Worm (Caenorhabditis elegans) whole organism, L3 larva: Measurements from ENCODE around the gene mif-4.
A peak's percentile ranks its signal among the peaks of the same experiment; 100 is the strongest.

Source experiments
- ZK546.5 ChIP-seq: sonication (generic microtip); optimal IDR thresholded peaks from 2 replicates; lab custom pipeline; 2017; ENCODE audit warnings: missing biosample characterization, missing genetic modification characterization
- ceh-16 ChIP-seq: sonication (generic microtip); optimal IDR thresholded peaks from 2 replicates; lab custom pipeline; 2017; ENCODE audit warnings: missing biosample characterization, missing genetic modification characterization
- ceh-28 ChIP-seq: fragments of 150-350 bp; optimal IDR thresholded peaks from 2 replicates; lab custom pipeline; 2014; ENCODE audit warnings: missing biosample characterization, missing genetic modification reagents, missing genetic modification characterization
- ceh-82 ChIP-seq: fragments of 150-350 bp; optimal IDR thresholded peaks from 2 replicates; lab custom pipeline; 2014; ENCODE audit warnings: missing biosample characterization, missing genetic modification characterization
- ceh-9 ChIP-seq: sonication (generic microtip); optimal IDR thresholded peaks from 2 replicates; lab custom pipeline; 2018; ENCODE audit warnings: missing biosample characterization, missing genetic modification characterization
- egl-27 ChIP-seq: sonication (generic microtip); optimal IDR thresholded peaks from 4 replicates; lab custom pipeline; 2017; ENCODE audit warnings: missing biosample characterization, missing genetic modification reagents, missing genetic modification characterization
- egl-5 ChIP-seq: fragments of 150-350 bp; optimal IDR thresholded peaks from 2 replicates; lab custom pipeline; 2017; ENCODE audit warnings: missing biosample characterization, missing genetic modification reagents, missing genetic modification characterization, inconsistent platforms
- elt-1 ChIP-seq: fragments of 150-350 bp; optimal IDR thresholded peaks from 2 replicates; lab custom pipeline; 2014; ENCODE audit warnings: missing biosample characterization, missing genetic modification characterization
- elt-2 ChIP-seq: sonication (generic microtip); optimal IDR thresholded peaks from 2 replicates; lab custom pipeline; 2016; ENCODE audit warnings: missing genetic modification reagents, mild to moderate bottlenecking, missing genetic modification characterization, missing compliant biosample characterization
- elt-3 ChIP-seq, 3 experiments: fragments of 150-350 bp in 1 of 3; sonication (generic microtip) in 2 of 3; optimal IDR thresholded peaks; 2 replicates in 2 of 3; 4 replicates in 1 of 3; lab custom pipeline; 2014 to 2017; ENCODE audit warnings: missing biosample characterization in 3 of 3, missing genetic modification characterization in 3 of 3
- eor-1 ChIP-seq, 2 experiments: fragments of 150-350 bp; optimal IDR thresholded peaks; 2 replicates each; lab custom pipeline; 2014 to 2018; ENCODE audit warnings: missing biosample characterization in 2 of 2, missing genetic modification characterization in 2 of 2
- fos-1 ChIP-seq: fragments of 150-350 bp; optimal IDR thresholded peaks from 2 replicates; lab custom pipeline; 2014; ENCODE audit warnings: missing biosample characterization, missing genetic modification characterization
- hmg-11 ChIP-seq: sonication (generic microtip); optimal IDR thresholded peaks from 2 replicates; lab custom pipeline; 2016; ENCODE audit warnings: missing genetic modification characterization, missing compliant biosample characterization
- jun-1 ChIP-seq: fragments of 150-350 bp; optimal IDR thresholded peaks from 2 replicates; lab custom pipeline; 2014; ENCODE audit warnings: missing biosample characterization, missing genetic modification reagents, missing genetic modification characterization
- lin-15B ChIP-seq: fragments of 150-350 bp; optimal IDR thresholded peaks from 2 replicates; lab custom pipeline; 2014; ENCODE audit warnings: missing biosample characterization, missing genetic modification characterization
- lin-39 ChIP-seq: fragments of 150-350 bp; optimal IDR thresholded peaks from 2 replicates; lab custom pipeline; 2018; ENCODE audit warnings: missing biosample characterization, missing genetic modification reagents, missing genetic modification characterization
- mdl-1 ChIP-seq: fragments of 150-350 bp; optimal IDR thresholded peaks from 2 replicates; lab custom pipeline; 2014; ENCODE audit warnings: missing biosample characterization, missing genetic modification characterization
- mml-1 ChIP-seq: fragments of 150-350 bp; sonication (generic microtip); optimal IDR thresholded peaks from 3 replicates; lab custom pipeline; 2014; ENCODE audit warnings: missing biosample characterization, missing genetic modification characterization
- nfya-1 ChIP-seq: sonication (generic microtip); optimal IDR thresholded peaks from 2 replicates; lab custom pipeline; 2017; ENCODE audit warnings: missing genetic modification characterization, mild to moderate bottlenecking, missing compliant biosample characterization, antibody characterized with exemption, moderate library complexity; ENCODE audit not compliant: insufficient read depth
- nhr-11 ChIP-seq: fragments of 150-350 bp; optimal IDR thresholded peaks from 2 replicates; lab custom pipeline; 2014; ENCODE audit warnings: missing biosample characterization, missing genetic modification characterization
- nhr-12 ChIP-seq: fragments of 150-350 bp; optimal IDR thresholded peaks from 2 replicates; lab custom pipeline; 2014; ENCODE audit warnings: missing biosample characterization, missing genetic modification characterization
- nhr-23 ChIP-seq: fragments of 150-350 bp; optimal IDR thresholded peaks from 2 replicates; lab custom pipeline; 2014; ENCODE audit warnings: missing biosample characterization, missing genetic modification reagents, missing genetic modification characterization
- nhr-237 ChIP-seq: fragments of 150-350 bp; optimal IDR thresholded peaks from 2 replicates; lab custom pipeline; 2014; ENCODE audit warnings: missing biosample characterization, missing genetic modification characterization
- nhr-25 ChIP-seq: sonication (generic microtip); optimal IDR thresholded peaks from 2 replicates; lab custom pipeline; 2017; ENCODE audit warnings: missing biosample characterization, missing genetic modification characterization
- nhr-28 ChIP-seq: fragments of 150-350 bp; optimal IDR thresholded peaks from 2 replicates; lab custom pipeline; 2014; ENCODE audit warnings: missing biosample characterization, missing genetic modification characterization
- nhr-43 ChIP-seq: sonication (generic microtip); optimal IDR thresholded peaks from 2 replicates; lab custom pipeline; 2016; ENCODE audit warnings: mild to moderate bottlenecking, missing genetic modification characterization, missing compliant biosample characterization; ENCODE audit not compliant: poor library complexity, severe bottlenecking
- nhr-76 ChIP-seq: fragments of 150-350 bp; sonication (generic microtip); optimal IDR thresholded peaks from 5 replicates; lab custom pipeline; 2014; ENCODE audit warnings: missing biosample characterization, missing genetic modification characterization
- nhr-77 ChIP-seq: fragments of 150-350 bp; optimal IDR thresholded peaks from 2 replicates; lab custom pipeline; 2014; ENCODE audit warnings: missing biosample characterization, missing genetic modification characterization
- pha-4 ChIP-seq: fragments of 150-350 bp; optimal IDR thresholded peaks from 2 replicates; lab custom pipeline; 2014; ENCODE audit warnings: missing biosample characterization, missing genetic modification reagents, missing genetic modification characterization
- pqm-1 ChIP-seq: fragments of 150-350 bp; optimal IDR thresholded peaks from 2 replicates; lab custom pipeline; 2017; ENCODE audit warnings: missing biosample characterization, missing genetic modification characterization, inconsistent platforms
- skn-1 ChIP-seq: fragments of 150-350 bp; optimal IDR thresholded peaks from 2 replicates; lab custom pipeline; 2014; ENCODE audit warnings: missing biosample characterization, missing genetic modification characterization
- snpc-4 ChIP-seq: fragments of 150-350 bp; optimal IDR thresholded peaks from 2 replicates; lab custom pipeline; 2014; ENCODE audit warnings: missing biosample characterization, missing genetic modification characterization
- tbx-2 ChIP-seq: sonication (generic microtip); optimal IDR thresholded peaks from 2 replicates; lab custom pipeline; 2016; ENCODE audit warnings: mild to moderate bottlenecking, missing genetic modification characterization, missing compliant biosample characterization
- unc-39 ChIP-seq: sonication (generic microtip); optimal IDR thresholded peaks from 4 replicates; lab custom pipeline; 2017; ENCODE audit warnings: missing biosample characterization, missing genetic modification characterization
- unc-62 ChIP-seq: fragments of 150-350 bp; sonication (generic microtip); optimal IDR thresholded peaks from 4 replicates; lab custom pipeline; 2014; ENCODE audit warnings: missing biosample characterization, missing genetic modification reagents, missing genetic modification characterization
- zag-1 ChIP-seq: fragments of 150-350 bp; optimal IDR thresholded peaks from 2 replicates; lab custom pipeline; 2014; ENCODE audit warnings: missing biosample characterization, missing genetic modification characterization
- ztf-11 ChIP-seq: fragments of 150-350 bp; optimal IDR thresholded peaks from 2 replicates; lab custom pipeline; 2014; ENCODE audit warnings: missing biosample characterization, missing genetic modification characterization
- ztf-4 ChIP-seq: fragments of 150-350 bp; optimal IDR thresholded peaks from 2 replicates; lab custom pipeline; 2014; ENCODE audit warnings: missing biosample characterization, missing genetic modification characterization

mif-4 gene

DNA sequence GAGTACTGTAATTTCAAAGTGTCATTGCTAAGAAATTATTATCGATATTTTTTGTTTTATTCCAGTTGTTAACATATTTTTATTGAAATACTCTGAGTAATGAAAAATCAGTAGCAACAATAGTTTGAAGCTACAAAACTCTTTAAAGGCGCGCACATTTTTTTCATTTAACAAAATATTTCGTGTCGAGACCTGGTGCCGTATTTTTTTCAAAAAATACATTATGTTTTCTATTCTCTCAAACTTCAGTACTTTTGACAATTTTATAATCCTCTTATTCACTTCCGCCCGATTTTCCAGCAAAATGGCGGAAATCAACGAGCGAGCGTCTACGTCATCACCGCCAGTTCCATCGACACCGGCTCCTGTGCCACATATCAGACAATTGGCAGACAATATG lies 1.9 kb downstream of the mif-4 start, which contains the start of gene blos-2:
blos-2 (plus strand) TSS at position 301 of the 400 bp plus-strand sequence.
- TF ChIP-seq jun-1 (tag; lab: Kevin White, UChicago) (no peak), nhr-25 (tag; lab: Kevin White, UChicago) (no peak), ztf-11 (tag; lab: Kevin White, UChicago) (no peak), ceh-9 (tag; lab: Kevin White, UChicago) (no peak), eor-1 (tag; optimal IDR thresholded peaks at IDR 0.05; lab: Kevin White, UChicago) (no peak), nhr-77 (no peak), zag-1 (tag; lab: Kevin White, UChicago) (no peak), elt-1 (tag; lab: Kevin White, UChicago) (no peak), lin-15B (tag; lab: Kevin White, UChicago) (no peak), ceh-16 (tag; lab: Kevin White, UChicago) (no peak)

DNA sequence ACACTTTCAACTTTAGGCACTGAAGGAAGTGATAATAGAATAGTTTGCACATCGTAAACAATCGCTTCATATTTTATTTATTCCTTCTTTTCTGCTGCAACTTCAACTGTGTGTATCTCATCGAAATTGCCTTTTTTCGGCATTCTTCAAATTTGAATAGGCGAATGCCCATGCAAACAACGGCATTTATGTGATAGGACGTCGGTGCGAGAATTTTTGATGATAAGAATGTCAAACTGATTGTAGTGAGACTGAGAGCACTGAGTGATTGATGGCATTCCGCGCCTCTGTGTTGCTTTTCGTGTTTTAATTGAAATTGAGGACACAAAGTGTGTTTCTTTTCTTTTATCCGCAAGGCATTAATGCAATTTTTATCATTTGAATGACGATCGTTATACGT lies 5.0 kb downstream of the mif-4 start:
- TF ChIP-seq unc-62 (GFP tag; lab: Kevin White, UChicago) (no peak), pqm-1 (tag; lab: Kevin White, UChicago) (peak; percentile 37), elt-2 (tag; lab: Kevin White, UChicago) (peak; percentile 81), egl-5 (tag; lab: Kevin White, UChicago) (no peak)

DNA sequence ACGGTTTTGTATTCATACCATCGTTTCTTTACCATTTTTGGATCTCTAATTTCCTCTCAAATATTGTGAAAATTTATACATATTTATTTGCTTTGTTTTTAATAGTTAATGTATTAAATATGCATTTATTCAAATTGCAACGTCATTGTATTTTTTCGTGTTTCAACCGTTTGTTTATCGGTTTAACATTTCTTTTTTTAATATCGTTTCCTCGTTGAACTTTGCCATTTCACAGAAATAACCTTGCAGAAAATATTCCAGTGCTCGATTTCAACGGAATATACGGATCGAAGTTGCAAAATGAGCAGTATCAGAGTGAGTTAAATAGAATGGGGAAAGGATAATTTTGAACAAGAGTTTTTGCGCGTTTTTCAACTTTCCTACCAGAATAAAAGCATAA lies 6.5 kb downstream of the mif-4 start, which contains the start of gene seu-1:
seu-1 (plus strand) TSS at position 301 of the 400 bp plus-strand sequence.
- TF ChIP-seq nhr-43 (no peak), mml-1 (tag; lab: Kevin White, UChicago) (no peak), nhr-11 (tag; lab: Kevin White, UChicago) (no peak), mdl-1 (tag; lab: Kevin White, UChicago) (no peak), nhr-237 (tag; lab: Kevin White, UChicago) (no peak), tbx-2 (tag; lab: Kevin White, UChicago) (no peak), nhr-23 (tag; lab: Kevin White, UChicago) (no peak), hmg-11 (no peak), elt-3 (tag; optimal IDR thresholded peaks at IDR 0.05; lab: Kevin White, UChicago) (no peak), nhr-77 (no peak), elt-2 (tag; lab: Kevin White, UChicago) (no peak)

DNA sequence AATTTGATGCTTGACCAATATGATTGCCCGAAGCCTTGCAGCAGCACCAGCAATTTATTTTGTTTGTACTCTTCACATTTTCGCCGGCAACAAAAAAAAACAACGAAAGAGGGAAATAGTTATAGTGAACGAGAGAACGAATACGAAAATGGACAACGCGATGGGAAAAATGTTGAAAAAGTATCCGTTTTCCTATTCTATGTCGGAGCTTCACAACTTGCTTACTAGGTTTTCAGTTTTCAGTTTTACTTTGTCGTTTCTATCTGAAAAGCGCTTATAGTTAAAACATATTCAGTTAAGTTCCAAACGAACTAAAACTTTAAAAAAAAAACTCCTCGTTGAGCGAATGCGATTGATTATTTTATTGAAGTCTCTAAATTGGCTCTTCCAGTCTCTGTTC lies 7.6 kb downstream of the mif-4 start:
- no peak for TF ChIP-seq skn-1 (tag; lab: Kevin White, UChicago)
- no peak for TF ChIP-seq nhr-12 (tag; lab: Kevin White, UChicago)
- TF ChIP-seq egl-27 (tag; lab: Kevin White, UChicago), result no peak
- no peak for TF ChIP-seq ceh-82 (tag; lab: Kevin White, UChicago)
- no peak for TF ChIP-seq nhr-28 (tag; lab: Kevin White, UChicago)
- TF ChIP-seq unc-39 (tag; lab: Kevin White, UChicago), result no peak
- no peak for TF ChIP-seq lin-15B (tag; lab: Kevin White, UChicago)
- TF ChIP-seq ceh-28 (tag; lab: Kevin White, UChicago), result no peak
- no peak for TF ChIP-seq ztf-4
- TF ChIP-seq, all 47 proteins: peak for 0

DNA sequence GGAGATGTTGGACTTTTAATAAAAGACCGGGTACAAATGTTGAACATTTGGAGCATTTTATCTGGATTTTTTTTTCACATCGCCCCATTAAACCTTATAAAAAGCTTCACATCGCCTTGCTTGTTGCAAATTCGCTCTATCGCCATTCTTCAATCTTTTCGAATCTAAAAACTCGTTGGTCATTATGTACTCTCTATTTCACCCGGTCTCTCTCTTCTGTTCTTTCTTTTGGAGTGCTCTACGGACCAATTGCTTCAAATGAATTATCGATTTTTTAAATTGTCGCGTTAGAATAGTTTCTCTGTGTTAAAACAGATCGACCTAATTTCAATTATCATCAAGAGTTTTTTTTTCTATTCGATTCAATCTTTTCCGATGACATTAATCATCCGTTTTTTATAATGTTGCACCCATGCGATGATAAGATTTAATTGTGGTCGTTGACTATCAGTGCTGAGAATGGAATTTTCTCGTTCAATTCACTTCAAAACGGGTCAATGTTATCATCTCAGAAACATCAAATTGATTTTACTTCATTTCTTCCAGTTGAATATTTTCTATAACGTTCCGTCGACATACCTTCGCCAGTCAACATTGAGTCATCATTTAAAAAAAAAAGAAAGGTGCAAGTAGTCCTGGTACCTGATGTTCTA lies 8.3 kb downstream of the mif-4 start:
- TF ChIP-seq lin-15B (tag; lab: Kevin White, UChicago) (peak; percentile 53), ceh-28 (tag; lab: Kevin White, UChicago) (peak; percentile 76), ztf-4 (no peak), pha-4 (tag; lab: Kevin White, UChicago) (no peak), nhr-23 (tag; lab: Kevin White, UChicago) (no peak), eor-1 (tag; optimal IDR thresholded peaks at IDR 0.05; lab: Kevin White, UChicago) (no peak), nhr-76 (tag; lab: Kevin White, UChicago) (no peak), elt-2 (tag; lab: Kevin White, UChicago) (peak; percentile 71), nhr-77 (no peak), lin-39 (tag; lab: Kevin White, UChicago) (peak; percentile 53), ztf-11 (tag; lab: Kevin White, UChicago) (no peak), snpc-4 (peak; percentile 19), egl-5 (tag; lab: Kevin White, UChicago) (no peak), nhr-11 (tag; lab: Kevin White, UChicago) (no peak), nfya-1 (tag; lab: Kevin White, UChicago) (peak; percentile 8), ceh-16 (tag; lab: Kevin White, UChicago) (no peak), fos-1 (tag; lab: Kevin White, UChicago) (no peak), ZK546.5 (tag; lab: Kevin White, UChicago) (no peak)
- TF ChIP-seq, all 47 proteins: peak for 6
